Worm (Caenorhabditis elegans) whole organism, mixed stage, embryonic: ENCODE data around the gene sulp-7.

ENCODE experiments used
- blmp-1 ChIP-seq: fragments of 150-350 bp; optimal IDR thresholded peaks from 2 replicates; lab custom pipeline; 2014; ENCODE audit warnings: missing biosample characterization, missing genetic modification characterization
- drap-1 ChIP-seq: fragments of 200-800 bp; sonication (Bioruptor generic); optimal IDR thresholded peaks from 3 replicates; lab custom pipeline; 2018; ENCODE audit warnings: mild to moderate bottlenecking, missing genetic modification characterization, missing compliant biosample characterization
- elt-3 ChIP-seq: fragments of 150-350 bp; optimal IDR thresholded peaks from 2 replicates; lab custom pipeline; 2014; ENCODE audit warnings: missing biosample characterization, missing genetic modification characterization
- flh-1 ChIP-seq: fragments of 200-800 bp; sonication (Bioruptor generic); optimal IDR thresholded peaks from 2 replicates; lab custom pipeline; 2018; ENCODE audit warnings: mild to moderate bottlenecking, missing genetic modification characterization, moderate library complexity, missing compliant biosample characterization
- lin-13 ChIP-seq: fragments of 150-350 bp; optimal IDR thresholded peaks from 2 replicates; lab custom pipeline; 2014; ENCODE audit warnings: missing biosample characterization, missing genetic modification characterization
- lsy-2 ChIP-seq: fragments of 150-350 bp; optimal IDR thresholded peaks from 2 replicates; lab custom pipeline; 2014; ENCODE audit warnings: missing biosample characterization, missing genetic modification characterization
- nhr-12 ChIP-seq: fragments of 150-350 bp; optimal IDR thresholded peaks from 2 replicates; lab custom pipeline; 2014; ENCODE audit warnings: missing biosample characterization, missing genetic modification characterization
- pha-4 ChIP-seq: fragments of 150-350 bp; optimal IDR thresholded peaks from 2 replicates; lab custom pipeline; 2018; ENCODE audit warnings: missing biosample characterization, missing genetic modification reagents, missing genetic modification characterization
- snpc-4 ChIP-seq: fragments of 150-350 bp; optimal IDR thresholded peaks from 2 replicates; lab custom pipeline; 2014; ENCODE audit warnings: missing biosample characterization, missing genetic modification characterization
- ztf-11 ChIP-seq: fragments of 150-350 bp; optimal IDR thresholded peaks from 2 replicates; lab custom pipeline; 2014; ENCODE audit warnings: missing biosample characterization, missing genetic modification characterization

- TF ChIP-seq lin-13 (tag; lab: Kevin White, UChicago) = no peak
- no peak for TF ChIP-seq blmp-1
- TF ChIP-seq drap-1 (GFP tag; lab: Kevin White, UChicago) = no peak
- TF ChIP-seq lsy-2 (tag; lab: Kevin White, UChicago) = no peak
- TF ChIP-seq pha-4 (tag; lab: Kevin White, UChicago) = no peak
- no peak for TF ChIP-seq elt-3 (tag; lab: Kevin White, UChicago)
- TF ChIP-seq ztf-11 (tag; lab: Kevin White, UChicago) = no peak
- no peak for TF ChIP-seq snpc-4
- TF ChIP-seq flh-1 (GFP tag; lab: Kevin White, UChicago) = no peak
- no peak for TF ChIP-seq nhr-12
These were observed 4.0 kb upstream of the sulp-7 start, which contains the start of gene W04G3.12 for ce11 chrX:11076491-11076890.
